Fruit fly (Drosophila melanogaster) S2 (cell line): ENCODE results near the gene CG12061.
A peak's percentile ranks its signal among the peaks of the same experiment; 100 is the strongest.

Experiments used
- CG8478 ChIP-seq: fragments of >200 bp; optimal IDR thresholded peaks from 2 replicates; lab custom pipeline; 2018
- CTCF ChIP-seq, 2 experiments: fragments of >200 bp; optimal IDR thresholded peaks; 2 replicates each; lab custom pipeline; 2018

DNA sequence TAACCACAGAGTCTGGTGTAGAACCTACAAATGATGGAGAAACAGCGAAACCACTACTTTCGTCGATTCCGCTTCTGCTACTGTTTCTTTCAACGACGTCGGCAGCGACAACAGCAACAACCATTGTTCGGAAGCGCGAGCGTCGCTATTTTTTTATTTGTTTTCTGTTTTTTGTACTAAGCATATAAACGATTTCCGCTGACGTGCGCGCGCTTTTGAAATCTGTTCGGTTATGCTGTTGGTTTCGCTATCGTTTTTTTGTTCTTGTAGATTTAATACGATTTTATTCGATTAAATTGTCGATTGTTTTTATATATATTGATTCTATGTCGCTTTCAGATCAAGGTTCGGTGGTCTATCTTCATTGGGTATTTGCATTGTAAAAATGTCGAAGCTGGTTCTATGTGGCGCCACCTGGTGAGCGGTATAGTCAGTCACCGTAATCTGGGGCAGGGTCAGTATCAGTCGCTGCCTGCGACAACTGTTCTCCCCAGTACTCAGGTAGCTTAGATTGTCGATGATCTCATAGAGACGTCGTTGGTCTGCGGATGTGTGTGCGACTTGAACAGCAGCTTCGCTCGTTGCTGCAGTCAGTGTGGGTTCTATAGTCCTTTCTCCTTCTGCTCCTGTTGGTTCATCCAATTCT is 53.3 kb downstream of the CG12061 start:
- TF ChIP-seq CTCF (optimal IDR thresholded peaks at IDR 0.05; lab: Kevin White, UChicago) (peak; percentile 76 to 77), CG8478 (lab: Kevin White, UChicago) (no peak)
